Worm (Caenorhabditis elegans) whole organism, L2 larva: ENCODE results near the gene hmg-12.

Experiments
- ZK546.5 ChIP-seq: sonication (generic microtip); optimal IDR thresholded peaks from 2 replicates; lab custom pipeline; 2017; ENCODE audit warnings: missing biosample characterization, missing genetic modification characterization
- lsy-2 ChIP-seq, 2 experiments: fragments of 150-350 bp in 1 of 2; sonication (generic microtip) in 1 of 2; optimal IDR thresholded peaks; 2 replicates each; lab custom pipeline; 2014 to 2017; ENCODE audit warnings: missing biosample characterization in 2 of 2, missing genetic modification characterization in 2 of 2
- snpc-4 ChIP-seq: fragments of 150-350 bp; optimal IDR thresholded peaks from 2 replicates; lab custom pipeline; 2014; ENCODE audit warnings: missing biosample characterization, missing genetic modification characterization
- unc-62 ChIP-seq: fragments of 150-350 bp; optimal IDR thresholded peaks from 2 replicates; lab custom pipeline; 2014; ENCODE audit warnings: missing biosample characterization, missing genetic modification reagents, missing genetic modification characterization
- ztf-11 ChIP-seq: sonication (generic microtip); optimal IDR thresholded peaks from 2 replicates; lab custom pipeline; 2017; ENCODE audit warnings: missing biosample characterization, missing genetic modification characterization

DNA sequence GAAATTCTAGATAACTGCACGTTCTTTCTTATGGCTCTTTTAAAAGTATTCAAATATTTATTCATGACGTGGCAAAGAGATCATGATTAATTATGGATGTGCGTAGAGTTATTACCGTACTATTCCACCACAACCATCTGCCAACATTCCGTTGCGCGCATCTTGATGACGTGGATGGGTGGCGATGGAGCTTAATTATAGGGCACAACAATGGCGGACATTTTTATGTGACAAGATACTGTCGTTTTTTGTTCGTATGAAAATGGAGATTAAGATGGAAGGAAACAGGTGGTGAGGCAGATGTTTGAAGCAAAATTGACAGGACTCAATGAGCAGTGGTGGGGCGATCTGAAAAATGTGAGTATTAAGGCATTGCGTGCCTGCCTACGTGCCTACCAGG lies 28.6 kb upstream of the hmg-12 start:
- TF ChIP-seq snpc-4 (tag; lab: Kevin White, UChicago) (no peak), unc-62 (GFP tag; lab: Kevin White, UChicago) (no peak), ztf-11 (tag; lab: Kevin White, UChicago) (no peak), ZK546.5 (tag; lab: Kevin White, UChicago) (no peak), lsy-2 (tag; optimal IDR thresholded peaks at IDR 0.05; lab: Kevin White, UChicago) (no peak)
